Worm (Caenorhabditis elegans) whole organism, L2 larva: ENCODE measurements around the gene Y48A5A.3.
A peak's percentile ranks its signal among the peaks of the same experiment; 100 is the strongest.

Source experiments
- C34F6.9 ChIP-seq: fragments of 150-350 bp; optimal IDR thresholded peaks from 2 replicates; lab custom pipeline; 2014; ENCODE audit warnings: missing biosample characterization, missing genetic modification characterization
- F13H6.1 ChIP-seq: sonication (generic microtip); optimal IDR thresholded peaks from 2 replicates; lab custom pipeline; 2016; ENCODE audit warnings: missing genetic modification characterization, missing compliant biosample characterization
- R02D3.7 ChIP-seq: fragments of 150-350 bp; optimal IDR thresholded peaks from 2 replicates; lab custom pipeline; 2014; ENCODE audit warnings: missing biosample characterization, missing genetic modification characterization
- Y55F3AM.14 ChIP-seq: fragments of 200-800 bp; sonication (Bioruptor generic); optimal IDR thresholded peaks from 2 replicates; lab custom pipeline; 2018; ENCODE audit warnings: mild to moderate bottlenecking, missing genetic modification characterization, missing compliant biosample characterization
- ZK546.5 ChIP-seq: sonication (generic microtip); optimal IDR thresholded peaks from 2 replicates; lab custom pipeline; 2017; ENCODE audit warnings: missing biosample characterization, missing genetic modification characterization
- alr-1 ChIP-seq: fragments of 150-350 bp; optimal IDR thresholded peaks from 2 replicates; lab custom pipeline; 2014; ENCODE audit warnings: missing biosample characterization, missing genetic modification characterization
- ama-1 ChIP-seq: fragments of 150-350 bp; optimal IDR thresholded peaks from 2 replicates; lab custom pipeline; 2018; ENCODE audit warnings: inconsistent platforms
- blmp-1 ChIP-seq: sonication (generic microtip); optimal IDR thresholded peaks from 2 replicates; lab custom pipeline; 2017; ENCODE audit warnings: missing genetic modification characterization, mild to moderate bottlenecking, missing compliant biosample characterization, antibody characterized with exemption, moderate library complexity; ENCODE audit not compliant: insufficient read depth
- crh-2 ChIP-seq: sonication (generic microtip); optimal IDR thresholded peaks from 2 replicates; lab custom pipeline; 2017; ENCODE audit warnings: missing biosample characterization, missing genetic modification characterization
- dmd-4 ChIP-seq: sonication (generic microtip); optimal IDR thresholded peaks from 2 replicates; lab custom pipeline; 2017; ENCODE audit warnings: missing biosample characterization, missing genetic modification characterization
- elt-1 ChIP-seq: fragments of 150-350 bp; optimal IDR thresholded peaks from 2 replicates; lab custom pipeline; 2014; ENCODE audit warnings: missing biosample characterization, missing genetic modification characterization
- elt-3 ChIP-seq: sonication (generic microtip); optimal IDR thresholded peaks from 2 replicates; lab custom pipeline; 2017; ENCODE audit warnings: missing biosample characterization, missing genetic modification characterization
- fos-1 ChIP-seq: fragments of 150-350 bp; optimal IDR thresholded peaks from 2 replicates; lab custom pipeline; 2014; ENCODE audit warnings: missing biosample characterization, missing genetic modification characterization
- gmeb-1 ChIP-seq: fragments of 150-350 bp; optimal IDR thresholded peaks from 2 replicates; lab custom pipeline; 2014; ENCODE audit warnings: missing biosample characterization, missing genetic modification characterization
- lin-11 ChIP-seq: fragments of 150-350 bp; sonication (generic microtip); optimal IDR thresholded peaks from 2 replicates; lab custom pipeline; 2014; ENCODE audit warnings: missing biosample characterization, missing genetic modification characterization, inconsistent platforms, mixed read lengths
- lin-13 ChIP-seq: fragments of 150-350 bp; optimal IDR thresholded peaks from 2 replicates; lab custom pipeline; 2014; ENCODE audit warnings: missing biosample characterization, missing genetic modification reagents, missing genetic modification characterization
- lsy-2 ChIP-seq, 2 experiments: fragments of 150-350 bp in 1 of 2; sonication (generic microtip) in 1 of 2; optimal IDR thresholded peaks; 2 replicates each; lab custom pipeline; 2014 to 2017; ENCODE audit warnings: missing biosample characterization in 2 of 2, missing genetic modification characterization in 2 of 2
- mab-5 ChIP-seq: fragments of 150-350 bp; optimal IDR thresholded peaks from 2 replicates; lab custom pipeline; 2014; ENCODE audit warnings: missing biosample characterization, missing genetic modification characterization
- mbf-1 ChIP-seq: sonication (generic microtip); optimal IDR thresholded peaks from 2 replicates; lab custom pipeline; 2017; ENCODE audit warnings: missing biosample characterization, missing genetic modification characterization
- mdl-1 ChIP-seq, 2 experiments: fragments of 150-350 bp in 1 of 2; sonication (generic microtip) in 1 of 2; optimal IDR thresholded peaks; 2 replicates each; lab custom pipeline; 2017; ENCODE audit warnings: missing biosample characterization in 2 of 2, missing genetic modification characterization in 2 of 2
- nhr-10 ChIP-seq: sonication (generic microtip); optimal IDR thresholded peaks from 2 replicates; lab custom pipeline; 2017; ENCODE audit warnings: missing biosample characterization, missing genetic modification characterization
- nhr-12 ChIP-seq: fragments of 150-350 bp; optimal IDR thresholded peaks from 2 replicates; lab custom pipeline; 2014; ENCODE audit warnings: missing biosample characterization, missing genetic modification characterization
- nhr-129 ChIP-seq: fragments of 150-350 bp; optimal IDR thresholded peaks from 2 replicates; lab custom pipeline; 2014; ENCODE audit warnings: missing biosample characterization, missing genetic modification characterization
- nhr-23 ChIP-seq: fragments of 150-350 bp; optimal IDR thresholded peaks from 2 replicates; lab custom pipeline; 2014; ENCODE audit warnings: missing biosample characterization, missing genetic modification reagents, missing genetic modification characterization
- nhr-237 ChIP-seq: fragments of 150-350 bp; optimal IDR thresholded peaks from 2 replicates; lab custom pipeline; 2014; ENCODE audit warnings: missing biosample characterization, missing genetic modification characterization
- nhr-25 ChIP-seq: fragments of 150-350 bp; sonication (generic microtip); optimal IDR thresholded peaks from 3 replicates; lab custom pipeline; 2014; ENCODE audit warnings: missing biosample characterization, missing genetic modification characterization
- nhr-6 ChIP-seq: fragments of 150-350 bp; optimal IDR thresholded peaks from 2 replicates; lab custom pipeline; 2014; ENCODE audit warnings: missing biosample characterization, missing genetic modification characterization
- nhr-77 ChIP-seq: fragments of 150-350 bp; optimal IDR thresholded peaks from 2 replicates; lab custom pipeline; 2014; ENCODE audit warnings: missing biosample characterization, missing genetic modification characterization
- peb-1 ChIP-seq: fragments of 150-350 bp; optimal IDR thresholded peaks from 2 replicates; lab custom pipeline; 2014; ENCODE audit warnings: missing biosample characterization, missing genetic modification characterization
- skn-1 ChIP-seq: sonication (generic microtip); optimal IDR thresholded peaks from 2 replicates; lab custom pipeline; 2017; ENCODE audit warnings: missing biosample characterization, missing genetic modification characterization
- sma-3 ChIP-seq: sonication (generic microtip); optimal IDR thresholded peaks from 2 replicates; lab custom pipeline; 2016; ENCODE audit warnings: missing genetic modification reagents, missing genetic modification characterization, missing compliant biosample characterization
- sma-9 ChIP-seq, 2 experiments: fragments of 150-350 bp in 1 of 2; sonication (generic microtip) in 1 of 2; optimal IDR thresholded peaks; 2 replicates each; lab custom pipeline; 2014 to 2016; ENCODE audit warnings: missing genetic modification characterization in 2 of 2, mild to moderate bottlenecking in 1 of 2, missing biosample characterization in 1 of 2, missing compliant biosample characterization in 1 of 2, missing genetic modification reagents in 1 of 2, moderate library complexity in 1 of 2
- snpc-4 ChIP-seq: fragments of 150-350 bp; optimal IDR thresholded peaks from 2 replicates; lab custom pipeline; 2014; ENCODE audit warnings: missing biosample characterization, missing genetic modification characterization
- unc-55 ChIP-seq: fragments of 150-350 bp; sonication (generic microtip); optimal IDR thresholded peaks from 3 replicates; lab custom pipeline; 2014; ENCODE audit warnings: missing biosample characterization, missing genetic modification reagents, missing genetic modification characterization
- unc-62 ChIP-seq: fragments of 150-350 bp; optimal IDR thresholded peaks from 2 replicates; lab custom pipeline; 2014; ENCODE audit warnings: missing biosample characterization, missing genetic modification reagents, missing genetic modification characterization
- zag-1 ChIP-seq: fragments of 150-350 bp; optimal IDR thresholded peaks from 2 replicates; lab custom pipeline; 2014; ENCODE audit warnings: missing biosample characterization, missing genetic modification characterization
- ztf-1 ChIP-seq: fragments of 200-800 bp; sonication (Bioruptor generic); conservative IDR thresholded peaks from 2 replicates; pipeline ENCODE4 v1.3.6; 2022; ENCODE audit warnings: missing genetic modification characterization, missing compliant biosample characterization
- ztf-4 ChIP-seq: fragments of 150-350 bp; optimal IDR thresholded peaks from 2 replicates; lab custom pipeline; 2014; ENCODE audit warnings: missing biosample characterization, missing genetic modification characterization

Gene Y48A5A.3

ce11 chrIV:1947891-1948290 is 21.6 kb upstream of the Y48A5A.3 start, which contains the start of gene tsen-54:
Gene tsen-54 (plus strand): TSS chrIV:1948191.
- no peak for TF ChIP-seq gmeb-1 (tag; lab: Kevin White, UChicago)
- TF ChIP-seq blmp-1 (tag; lab: Kevin White, UChicago): no peak
- TF ChIP-seq elt-1 (tag; lab: Kevin White, UChicago): no peak
- no peak for TF ChIP-seq R02D3.7 (tag; lab: Kevin White, UChicago)
- TF ChIP-seq elt-3: no peak
- no peak for TF ChIP-seq zag-1 (tag; lab: Kevin White, UChicago)
- TF ChIP-seq ztf-4: no peak
- TF ChIP-seq sma-3 (GFP tag; lab: Kevin White, UChicago): no peak
- no peak for TF ChIP-seq lin-11 (tag; lab: Kevin White, UChicago)
- no peak for TF ChIP-seq Y55F3AM.14 (GFP tag; lab: Kevin White, UChicago)
- TF ChIP-seq peb-1 (tag; lab: Kevin White, UChicago): no peak
- TF ChIP-seq alr-1 (tag; lab: Kevin White, UChicago): no peak
- TF ChIP-seq nhr-25 (tag; lab: Kevin White, UChicago): no peak
- no peak for TF ChIP-seq nhr-10 (tag; lab: Kevin White, UChicago)
- TF ChIP-seq nhr-12 (tag; lab: Kevin White, UChicago): no peak
- TF ChIP-seq ama-1 (lab: Kevin White, UChicago): no peak
- no peak for TF ChIP-seq skn-1 (tag; lab: Kevin White, UChicago)
- no peak for TF ChIP-seq nhr-237 (tag; lab: Kevin White, UChicago)

ce11 chrIV:1952312-1952711 is 17.2 kb upstream of the Y48A5A.3 start:
- no peak for TF ChIP-seq ztf-1 (GFP tag; lab: Robert Waterston, UW)
- no peak for TF ChIP-seq Y55F3AM.14 (GFP tag; lab: Kevin White, UChicago)
- no peak for TF ChIP-seq mdl-1 (tag; optimal IDR thresholded peaks at IDR 0.05; lab: Kevin White, UChicago)
- no peak for TF ChIP-seq unc-62 (GFP tag; lab: Kevin White, UChicago)
- TF ChIP-seq nhr-25 (tag; lab: Kevin White, UChicago): no peak
- no peak for TF ChIP-seq ama-1 (lab: Kevin White, UChicago)
- TF ChIP-seq nhr-77 (tag; lab: Kevin White, UChicago): no peak
- TF ChIP-seq nhr-6: no peak
- no peak for TF ChIP-seq zag-1 (tag; lab: Kevin White, UChicago)
- TF ChIP-seq gmeb-1 (tag; lab: Kevin White, UChicago): no peak
- TF ChIP-seq sma-9 (GFP tag; optimal IDR thresholded peaks at IDR 0.05; lab: Kevin White, UChicago): no peak
- TF ChIP-seq sma-9 (tag; optimal IDR thresholded peaks at IDR 0.05; lab: Kevin White, UChicago): no peak
- TF ChIP-seq, all 48 proteins: peak for 0

ce11 chrIV:1953132-1953629 is 16.4 kb upstream of the Y48A5A.3 start, which contains the start of gene F52C12.2:
Gene F52C12.2 (plus strand): TSS chrIV:1953579.
- TF ChIP-seq snpc-4 (tag; lab: Kevin White, UChicago): no peak
- TF ChIP-seq lsy-2 (tag; optimal IDR thresholded peaks at IDR 0.05; lab: Kevin White, UChicago): peak; percentile 43 to 77
- peak; percentile 62 for TF ChIP-seq crh-2 (tag; lab: Kevin White, UChicago)
- TF ChIP-seq nhr-23 (tag; lab: Kevin White, UChicago): no peak
- TF ChIP-seq Y55F3AM.14 (GFP tag; lab: Kevin White, UChicago): no peak
- TF ChIP-seq dmd-4 (tag; lab: Kevin White, UChicago): no peak
- peak; percentile 54 for TF ChIP-seq F13H6.1 (tag; lab: Kevin White, UChicago)
- TF ChIP-seq gmeb-1 (tag; lab: Kevin White, UChicago): peak; percentile 80
- no peak for TF ChIP-seq mbf-1 (tag; lab: Kevin White, UChicago)
- TF ChIP-seq ZK546.5 (tag; lab: Kevin White, UChicago): no peak
- TF ChIP-seq C34F6.9: peak; percentile 17
- peak; percentile 63 for TF ChIP-seq unc-55 (GFP tag; lab: Kevin White, UChicago)
- TF ChIP-seq sma-9 (GFP tag; optimal IDR thresholded peaks at IDR 0.05; lab: Kevin White, UChicago): no peak
- TF ChIP-seq sma-9 (tag; optimal IDR thresholded peaks at IDR 0.05; lab: Kevin White, UChicago): no peak
- TF ChIP-seq nhr-237 (tag; lab: Kevin White, UChicago): peak; percentile 17
- TF ChIP-seq fos-1: peak; percentile 0
- peak; percentile 56 for TF ChIP-seq sma-3 (GFP tag; lab: Kevin White, UChicago)
- peak; percentile 42 for TF ChIP-seq nhr-25 (tag; lab: Kevin White, UChicago)
- TF ChIP-seq mab-5 (tag; lab: Kevin White, UChicago): no peak
- TF ChIP-seq nhr-129: peak; percentile 18
- peak; percentile 37 for TF ChIP-seq lin-13 (GFP tag; lab: Kevin White, UChicago)
- TF ChIP-seq alr-1 (tag; lab: Kevin White, UChicago): no peak
- TF ChIP-seq, all 48 proteins: peak for 12
